Worm (Caenorhabditis elegans) whole organism, L1 larva: Measurements from ENCODE around the gene F54E2.2.

Source experiments
- C04F5.9 ChIP-seq: sonication (generic microtip); optimal IDR thresholded peaks from 2 replicates; lab custom pipeline; 2016; ENCODE audit warnings: missing genetic modification characterization, missing compliant biosample characterization
- C16A3.4 ChIP-seq: fragments of 150-350 bp; optimal IDR thresholded peaks from 2 replicates; lab custom pipeline; 2014; ENCODE audit warnings: missing biosample characterization, missing genetic modification characterization
- C34B4.2 ChIP-seq: sonication (generic microtip); optimal IDR thresholded peaks from 2 replicates; lab custom pipeline; 2017; ENCODE audit warnings: mild to moderate bottlenecking, missing genetic modification characterization, missing compliant biosample characterization
- aly-2 ChIP-seq: fragments of 150-350 bp; optimal IDR thresholded peaks from 2 replicates; lab custom pipeline; 2014; ENCODE audit warnings: missing biosample characterization, missing genetic modification characterization
- blmp-1 ChIP-seq: fragments of 150-350 bp; optimal IDR thresholded peaks from 2 replicates; lab custom pipeline; 2014; ENCODE audit warnings: missing biosample characterization, missing genetic modification characterization
- ceh-82 ChIP-seq, 3 experiments: fragments of 150-350 bp in 1 of 3; sonication (generic microtip) in 2 of 3; optimal IDR thresholded peaks; 2 replicates each; lab custom pipeline; 2014 to 2017; ENCODE audit warnings: missing biosample characterization in 3 of 3, missing genetic modification characterization in 3 of 3
- dsc-1 ChIP-seq: sonication (generic microtip); optimal IDR thresholded peaks from 2 replicates; lab custom pipeline; 2016; ENCODE audit warnings: mild to moderate bottlenecking, missing genetic modification characterization, missing compliant biosample characterization
- efl-1 ChIP-seq, 4 experiments: fragments of 150-350 bp; optimal IDR thresholded peaks in 3 of 4; peaks in 1 of 4; 1 replicate in 1 of 4; 2 replicates in 3 of 4; lab custom pipeline; 2014; ENCODE audit warnings: missing biosample characterization in 2 of 4, missing genetic modification characterization in 2 of 4, missing genetic modification reagents in 2 of 4
- egl-27 ChIP-seq, 2 experiments: fragments of 150-350 bp in 1 of 2; sonication (generic microtip); optimal IDR thresholded peaks; 3 replicates each; lab custom pipeline; 2017 to 2018; ENCODE audit warnings: missing biosample characterization in 2 of 2, missing genetic modification characterization in 2 of 2, missing genetic modification reagents in 2 of 2
- elt-2 ChIP-seq: sonication (generic microtip); optimal IDR thresholded peaks from 2 replicates; lab custom pipeline; 2016; ENCODE audit warnings: missing genetic modification characterization, mild to moderate bottlenecking, inconsistent platforms, missing compliant biosample characterization, missing genetic modification reagents
- fkh-4 ChIP-seq: sonication (generic microtip); optimal IDR thresholded peaks from 2 replicates; lab custom pipeline; 2016; ENCODE audit warnings: missing compliant biosample characterization, missing genetic modification characterization, borderline replicate concordance
- fkh-8 ChIP-seq: sonication (generic microtip); optimal IDR thresholded peaks from 2 replicates; lab custom pipeline; 2016; ENCODE audit warnings: mild to moderate bottlenecking, missing genetic modification characterization, missing compliant biosample characterization
- hlh-4 ChIP-seq: sonication (generic microtip); optimal IDR thresholded peaks from 2 replicates; lab custom pipeline; 2016; ENCODE audit warnings: mild to moderate bottlenecking, missing genetic modification characterization, missing compliant biosample characterization
- hpl-2 ChIP-seq: fragments of 150-350 bp; optimal IDR thresholded peaks from 2 replicates; lab custom pipeline; 2014; ENCODE audit warnings: missing biosample characterization, missing genetic modification reagents, missing genetic modification characterization
- isw-1 ChIP-seq: fragments of 200-800 bp; sonication (Bioruptor generic); IDR thresholded peaks from 2 replicates; pipeline ENCODE4 v1.3.6; 2022; ENCODE audit warnings: missing genetic modification characterization, missing compliant biosample characterization
- lin-13 ChIP-seq: fragments of 150-350 bp; optimal IDR thresholded peaks from 2 replicates; lab custom pipeline; 2014; ENCODE audit warnings: missing biosample characterization, missing genetic modification reagents, missing genetic modification characterization
- lin-14 ChIP-seq: fragments of 200-800 bp; sonication (Bioruptor generic); optimal IDR thresholded peaks from 2 replicates; lab custom pipeline; 2018; ENCODE audit warnings: mild to moderate bottlenecking, missing genetic modification characterization, moderate library complexity, missing compliant biosample characterization
- lin-15B ChIP-seq: fragments of 150-350 bp; sonication (generic microtip); optimal IDR thresholded peaks from 3 replicates; lab custom pipeline; 2014; ENCODE audit warnings: missing biosample characterization, missing genetic modification characterization
- lin-35 ChIP-seq, 2 experiments: fragments of 150-350 bp; optimal IDR thresholded peaks; 2 replicates each; lab custom pipeline; 2014; ENCODE audit warnings: missing biosample characterization in 2 of 2, missing genetic modification characterization in 2 of 2, missing genetic modification reagents in 2 of 2
- lin-39 ChIP-seq: fragments of 150-350 bp; optimal IDR thresholded peaks from 2 replicates; lab custom pipeline; 2014; ENCODE audit warnings: missing biosample characterization, missing genetic modification reagents, missing genetic modification characterization
- nhr-12 ChIP-seq: sonication (generic microtip); optimal IDR thresholded peaks from 2 replicates; lab custom pipeline; 2017; ENCODE audit warnings: missing biosample characterization, missing genetic modification characterization
- nhr-19 ChIP-seq: fragments of 200-800 bp; sonication (Bioruptor generic); conservative IDR thresholded peaks from 2 replicates; pipeline ENCODE4 v1.3.6; 2022; ENCODE audit warnings: missing genetic modification characterization, missing compliant biosample characterization
- nhr-28 ChIP-seq: fragments of 150-350 bp; optimal IDR thresholded peaks from 2 replicates; lab custom pipeline; 2014; ENCODE audit warnings: missing biosample characterization, missing genetic modification characterization
- nhr-71 ChIP-seq: sonication (generic microtip); optimal IDR thresholded peaks from 2 replicates; lab custom pipeline; 2016; ENCODE audit warnings: mild to moderate bottlenecking, missing genetic modification characterization, moderate library complexity, missing compliant biosample characterization
- nhr-85 ChIP-seq: sonication (generic microtip); peaks from one replicate; lab custom pipeline; 2016; ENCODE audit warnings: missing genetic modification characterization, inconsistent platforms, missing compliant biosample characterization
- pag-3 ChIP-seq: sonication (generic microtip); optimal IDR thresholded peaks from 2 replicates; lab custom pipeline; 2017; ENCODE audit warnings: missing genetic modification characterization, mild to moderate bottlenecking, missing compliant biosample characterization, antibody characterized with exemption, borderline replicate concordance; ENCODE audit not compliant: insufficient read depth
- pqm-1 ChIP-seq: sonication (generic microtip); optimal IDR thresholded peaks from 3 replicates; lab custom pipeline; 2017; ENCODE audit warnings: missing biosample characterization, missing genetic modification characterization
- rnt-1 ChIP-seq: sonication (generic microtip); optimal IDR thresholded peaks from 2 replicates; lab custom pipeline; 2016; ENCODE audit warnings: mild to moderate bottlenecking, missing genetic modification characterization, moderate library complexity, missing compliant biosample characterization
- snpc-4 ChIP-seq: fragments of 150-350 bp; optimal IDR thresholded peaks from 2 replicates; lab custom pipeline; 2014; ENCODE audit warnings: missing biosample characterization, missing genetic modification characterization
- snu-23 ChIP-seq: sonication (generic microtip); optimal IDR thresholded peaks from 2 replicates; lab custom pipeline; 2016; ENCODE audit warnings: missing genetic modification characterization, missing compliant biosample characterization
- sup-37 ChIP-seq: fragments of 200-800 bp; sonication (Bioruptor generic); optimal IDR thresholded peaks from 2 replicates; lab custom pipeline; 2018; ENCODE audit warnings: mild to moderate bottlenecking, missing genetic modification characterization, missing compliant biosample characterization
- swsn-7 ChIP-seq: sonication (generic microtip); optimal IDR thresholded peaks from 2 replicates; lab custom pipeline; 2016; ENCODE audit warnings: missing genetic modification characterization, missing compliant biosample characterization
- tlp-1 ChIP-seq: fragments of 150-350 bp; optimal IDR thresholded peaks from 2 replicates; lab custom pipeline; 2014; ENCODE audit warnings: missing biosample characterization, missing genetic modification characterization
- unc-130 ChIP-seq: fragments of 150-350 bp; optimal IDR thresholded peaks from 2 replicates; lab custom pipeline; 2017; ENCODE audit warnings: missing biosample characterization, missing genetic modification characterization, inconsistent platforms
- zag-1 ChIP-seq: fragments of 150-350 bp; optimal IDR thresholded peaks from 2 replicates; lab custom pipeline; 2014; ENCODE audit warnings: missing biosample characterization, missing genetic modification characterization
- zip-4 ChIP-seq: fragments of 200-800 bp; sonication (Bioruptor generic); optimal IDR thresholded peaks from 2 replicates; lab custom pipeline; 2018; ENCODE audit warnings: mild to moderate bottlenecking, missing genetic modification characterization, moderate library complexity, missing compliant biosample characterization

Gene F54E2.2

DNA sequence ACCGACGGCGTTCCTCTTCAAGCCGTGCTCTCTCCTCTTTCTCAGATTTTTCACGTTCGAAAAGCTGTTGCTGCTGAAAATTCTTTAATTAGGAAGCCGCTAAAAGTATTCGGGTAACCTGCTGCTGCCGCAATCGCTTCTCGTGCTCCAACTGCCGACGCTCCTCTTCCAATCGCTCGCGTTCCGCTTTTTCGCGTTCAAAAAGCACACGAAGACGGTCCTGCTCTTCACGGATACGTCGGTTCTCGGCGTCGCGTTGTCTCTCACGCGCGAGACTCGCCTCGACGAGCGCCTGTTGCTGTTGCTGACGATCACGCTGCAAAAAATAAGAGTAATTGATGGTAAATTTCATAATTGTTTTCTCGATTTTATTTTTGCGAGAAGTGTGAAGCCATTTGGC is 4.6 kb downstream of the F54E2.2 start:
- TF ChIP-seq fkh-8 (tag; lab: Kevin White, UChicago) (no peak), dsc-1 (tag; lab: Kevin White, UChicago) (no peak), snu-23 (GFP tag; lab: Kevin White, UChicago) (no peak), nhr-28 (tag; lab: Kevin White, UChicago) (no peak)

DNA sequence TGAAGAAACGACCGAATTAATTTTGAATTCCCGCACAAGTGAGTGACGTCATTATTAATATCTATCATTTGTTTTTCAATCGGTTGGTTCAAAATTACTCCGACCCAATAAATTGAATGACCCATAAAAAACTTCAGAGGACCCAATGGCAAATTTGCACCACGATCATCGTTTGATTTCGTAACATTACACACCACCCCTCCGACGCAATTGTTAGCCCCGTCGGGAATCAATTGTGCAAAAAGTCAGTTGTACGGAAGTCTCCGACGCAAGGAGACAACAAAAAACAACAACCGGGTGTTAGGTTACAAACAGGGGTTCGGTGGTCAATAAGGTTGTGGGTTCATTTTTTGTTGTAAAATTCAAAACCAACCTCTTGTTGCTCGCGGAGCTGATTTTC is 5.9 kb downstream of the F54E2.2 start:
- TF ChIP-seq rnt-1 (peak; percentile 52), nhr-71 (tag; lab: Kevin White, UChicago) (peak; percentile 25), hlh-4 (tag; lab: Kevin White, UChicago) (no peak), lin-14 (GFP tag; lab: Kevin White, UChicago) (peak; percentile 36)

DNA sequence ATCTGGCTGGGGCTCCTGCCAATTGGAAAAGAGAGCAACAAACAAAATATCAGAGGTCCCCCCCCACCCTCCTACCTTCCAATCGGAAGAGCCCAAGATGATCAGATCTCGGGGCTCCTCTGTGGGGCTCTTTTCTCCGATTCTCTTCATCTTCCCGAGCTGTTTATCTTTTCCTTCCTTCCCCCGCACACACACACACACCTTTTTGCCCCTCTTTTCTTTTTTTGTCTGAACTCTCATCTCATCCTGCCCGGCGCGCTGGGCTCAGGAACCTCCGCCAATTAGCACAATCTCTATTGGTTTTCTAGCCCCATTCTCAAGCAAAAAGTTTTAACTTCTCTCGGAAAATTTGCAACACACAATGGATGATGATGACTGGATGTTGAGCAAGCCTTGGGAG is 7.2 kb downstream of the F54E2.2 start:
- peak; percentile 20 for TF ChIP-seq nhr-71 (tag; lab: Kevin White, UChicago)
- TF ChIP-seq snpc-4 (tag; lab: Kevin White, UChicago) = no peak
- no peak for TF ChIP-seq pqm-1 (tag; lab: Kevin White, UChicago)
- no peak for TF ChIP-seq hpl-2 (GFP tag; lab: Kevin White, UChicago)
- peak; percentile 59 for TF ChIP-seq rnt-1
- no peak for TF ChIP-seq C34B4.2 (tag; lab: Kevin White, UChicago)
- TF ChIP-seq nhr-19 = peak; percentile 11; the same call in 1 of the 2 replicates
- peak; percentile 71 for TF ChIP-seq lin-14 (GFP tag; lab: Kevin White, UChicago)
- peak; percentile 27 for TF ChIP-seq unc-130
- TF ChIP-seq zip-4 = no peak
- TF ChIP-seq efl-1 (optimal IDR thresholded peaks at IDR 0.05; lab: Kevin White, UChicago) = no peak
- peak in 1 of 2 experiments; percentile 81 for TF ChIP-seq efl-1 (GFP tag; optimal IDR thresholded peaks at IDR 0.05 in 1 of 2; lab: Kevin White, UChicago)
- TF ChIP-seq nhr-85 (tag; lab: Kevin White, UChicago) = no peak
- TF ChIP-seq zag-1 (tag; lab: Kevin White, UChicago) = no peak
- TF ChIP-seq snu-23 (GFP tag; lab: Kevin White, UChicago) = peak; percentile 4

ce11 chrV:2807760-2808159 is 11.7 kb downstream of the F54E2.2 start, which contains the start of gene ketn-1:
ketn-1 (minus strand) TSS chrV:2807860.
- TF ChIP-seq zip-4 (no peak), hpl-2 (GFP tag; lab: Kevin White, UChicago) (no peak), fkh-8 (tag; lab: Kevin White, UChicago) (no peak), lin-35 (GFP tag; optimal IDR thresholded peaks at IDR 0.05; lab: Kevin White, UChicago) (no peak), aly-2 (tag; lab: Kevin White, UChicago) (no peak), lin-15B (tag; lab: Kevin White, UChicago) (no peak), sup-37 (GFP tag; lab: Kevin White, UChicago) (no peak)

DNA sequence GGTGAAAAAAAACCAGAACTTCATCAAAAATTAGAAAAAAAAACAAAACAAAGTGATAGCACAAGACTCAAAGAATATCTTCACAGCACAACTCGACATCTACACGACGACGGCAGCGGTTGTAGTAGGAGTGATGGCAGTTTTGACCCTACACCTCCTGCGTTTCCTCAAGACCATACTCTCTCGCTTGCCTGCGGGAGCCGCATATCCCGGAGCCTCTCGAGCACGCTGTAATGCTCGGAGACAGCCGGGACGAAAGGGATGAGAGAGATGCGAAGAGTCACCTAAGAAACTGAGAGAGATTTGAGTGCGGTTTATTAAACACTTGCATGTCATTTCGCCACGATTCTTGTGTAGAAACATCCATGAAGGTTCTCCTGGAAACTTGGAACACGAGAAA is 13.3 kb downstream of the F54E2.2 start:
- TF ChIP-seq nhr-28 (tag; lab: Kevin White, UChicago) (no peak), nhr-71 (tag; lab: Kevin White, UChicago) (peak; percentile 34), nhr-19 (0 out of 2 replicates have a peak, but pooled peaks have one; percentile 5), pag-3 (peak; percentile 81), egl-27 (tag; optimal IDR thresholded peaks at IDR 0.05; lab: Kevin White, UChicago) (no peak), swsn-7 (tag; lab: Kevin White, UChicago) (no peak), efl-1 (optimal IDR thresholded peaks at IDR 0.05; lab: Kevin White, UChicago) (no peak), efl-1 (GFP tag; optimal IDR thresholded peaks at IDR 0.05 in 1 of 2; lab: Kevin White, UChicago) (no peak), ceh-82 (tag; optimal IDR thresholded peaks at IDR 0.05; lab: Kevin White, UChicago) (no peak), C16A3.4 (tag; lab: Kevin White, UChicago) (no peak), lin-14 (GFP tag; lab: Kevin White, UChicago) (peak; percentile 54), isw-1 (GFP tag; lab: Robert Waterston, UW) (no peak), rnt-1 (peak; percentile 58), dsc-1 (tag; lab: Kevin White, UChicago) (peak; percentile 26)

- TF ChIP-seq tlp-1 (tag; lab: Kevin White, UChicago) (peak; percentile 79), blmp-1 (tag; lab: Kevin White, UChicago) (no peak), lin-35 (GFP tag; optimal IDR thresholded peaks at IDR 0.05; lab: Kevin White, UChicago) (peak in 1 of 2 experiments; percentile 25), snpc-4 (tag; lab: Kevin White, UChicago) (no peak), dsc-1 (tag; lab: Kevin White, UChicago) (no peak), elt-2 (peak; percentile 87), lin-13 (GFP tag; lab: Kevin White, UChicago) (no peak), C04F5.9 (tag; lab: Kevin White, UChicago) (no peak), nhr-12 (tag; lab: Kevin White, UChicago) (no peak), fkh-4 (tag; lab: Kevin White, UChicago) (no peak), isw-1 (GFP tag; lab: Robert Waterston, UW) (no peak), pqm-1 (tag; lab: Kevin White, UChicago) (peak; percentile 97), lin-39 (tag; lab: Kevin White, UChicago) (no peak), efl-1 (optimal IDR thresholded peaks at IDR 0.05; lab: Kevin White, UChicago) (no peak), efl-1 (GFP tag; optimal IDR thresholded peaks at IDR 0.05 in 1 of 2; lab: Kevin White, UChicago) (no peak)
These were observed 14.1 kb downstream of the F54E2.2 start, which contains the start of gene F54E2.1 for ce11 chrV:2810164-2810563. F54E2.1 (plus strand) TSS chrV:2810398.
